Fruit fly (Drosophila melanogaster) whole organism, embryonic: ENCODE data around the gene sni.

Experiments
- Aef1 ChIP-seq: fragments of 200-800 bp; sonication (Bioruptor generic); IDR thresholded peaks from 3 replicates; pipeline ENCODE4 v1.3.6; 2022; ENCODE audit warnings: missing biosample characterization, missing genetic modification characterization
- Atf3 ChIP-seq: fragments of 200-800 bp; sonication (Bioruptor generic); optimal IDR thresholded peaks from 3 replicates; lab custom pipeline; 2016; ENCODE audit warnings: missing biosample characterization, missing genetic modification characterization
- B-H2 ChIP-seq: fragments of 200-800 bp; sonication (Bioruptor generic); optimal IDR thresholded peaks from 2 replicates; lab custom pipeline; 2018; ENCODE audit warnings: missing biosample characterization, mild to moderate bottlenecking, missing genetic modification characterization
- BEAF-32 ChIP-seq: fragments of 200-800 bp; sonication (Bioruptor generic); optimal IDR thresholded peaks from 3 replicates; lab custom pipeline; 2017; ENCODE audit warnings: missing biosample characterization, missing genetic modification characterization, mild to moderate bottlenecking, moderate library complexity, missing genetic modification reagents
- CG11723 ChIP-seq: fragments of 200-800 bp; sonication (Bioruptor generic); optimal IDR thresholded peaks from 2 replicates; lab custom pipeline; 2017; ENCODE audit warnings: missing biosample characterization, mild to moderate bottlenecking, missing genetic modification characterization
- CG12391 ChIP-seq: fragments of 200-800 bp; sonication (Bioruptor generic); optimal IDR thresholded peaks from 3 replicates; lab custom pipeline; 2018; ENCODE audit warnings: missing biosample characterization, mild to moderate bottlenecking, missing genetic modification characterization, moderate library complexity
- CG12769 ChIP-seq: fragments of 200-800 bp; sonication (Bioruptor generic); optimal IDR thresholded peaks from 2 replicates; lab custom pipeline; 2019; ENCODE audit warnings: missing biosample characterization, mild to moderate bottlenecking, missing genetic modification characterization, moderate library complexity
- CG12942 ChIP-seq: fragments of 200-800 bp; sonication (Bioruptor generic); optimal IDR thresholded peaks from 3 replicates; lab custom pipeline; 2016; ENCODE audit warnings: missing biosample characterization, missing genetic modification characterization
- CG13123 ChIP-seq: fragments of 200-800 bp; sonication (Bioruptor generic); optimal IDR thresholded peaks from 2 replicates; lab custom pipeline; 2016; ENCODE audit warnings: missing biosample characterization, missing genetic modification characterization
- CG13624 ChIP-seq: fragments of 200-800 bp; sonication (Bioruptor generic); optimal IDR thresholded peaks from 2 replicates; lab custom pipeline; 2016; ENCODE audit warnings: missing biosample characterization, missing genetic modification characterization
- CG14965 ChIP-seq: fragments of 200-800 bp; sonication (Bioruptor generic); optimal IDR thresholded peaks from 2 replicates; lab custom pipeline; 2016; ENCODE audit warnings: missing biosample characterization, missing genetic modification characterization, borderline replicate concordance
- CG17328 ChIP-seq: fragments of 200-800 bp; sonication (Bioruptor generic); IDR thresholded peaks from 2 replicates; pipeline ENCODE4 v1.3.6; 2022; ENCODE audit warnings: missing biosample characterization, missing genetic modification characterization
- CG17612 ChIP-seq: fragments of 200-800 bp; sonication (Bioruptor generic); IDR thresholded peaks from 2 replicates; pipeline ENCODE4 v1.3.6; 2022; ENCODE audit warnings: missing biosample characterization, missing genetic modification characterization
- CG2199 ChIP-seq: fragments of 200-800 bp; sonication (Bioruptor generic); IDR thresholded peaks from 3 replicates; pipeline ENCODE4 v1.3.6; 2022; ENCODE audit warnings: missing biosample characterization, missing genetic modification characterization
- CG2889 ChIP-seq: fragments of 200-800 bp; sonication (Bioruptor generic); IDR thresholded peaks from 3 replicates; pipeline ENCODE4 v1.3.6; 2022; ENCODE audit warnings: missing biosample characterization, missing genetic modification characterization
- CG3065 ChIP-seq: fragments of 200-800 bp; sonication (Bioruptor generic); optimal IDR thresholded peaks from 2 replicates; lab custom pipeline; 2016; ENCODE audit warnings: missing biosample characterization, missing genetic modification characterization
- CG6683 ChIP-seq: fragments of 200-800 bp; sonication (Bioruptor generic); optimal IDR thresholded peaks from 2 replicates; lab custom pipeline; 2017; ENCODE audit warnings: missing biosample characterization, mild to moderate bottlenecking, missing genetic modification characterization, missing genetic modification reagents
- CG9797 ChIP-seq: fragments of 200-800 bp; sonication (Bioruptor generic); optimal IDR thresholded peaks from 3 replicates; lab custom pipeline; 2018; ENCODE audit warnings: missing biosample characterization, mild to moderate bottlenecking, missing genetic modification characterization
- ERR ChIP-seq: fragments of 200-800 bp; sonication (Bioruptor generic); optimal IDR thresholded peaks from 2 replicates; lab custom pipeline; 2016; ENCODE audit warnings: missing biosample characterization, missing genetic modification characterization
- Elba2 ChIP-seq: fragments of 200-800 bp; sonication (Bioruptor generic); optimal IDR thresholded peaks from 3 replicates; lab custom pipeline; 2016; ENCODE audit warnings: missing biosample characterization, missing genetic modification characterization
- HLH54F ChIP-seq: fragments of 200-800 bp; sonication (Bioruptor generic); optimal IDR thresholded peaks from 3 replicates; lab custom pipeline; 2016; ENCODE audit warnings: missing biosample characterization, missing genetic modification characterization
- HmgD ChIP-seq: fragments of 200-800 bp; sonication (Bioruptor generic); optimal IDR thresholded peaks from 3 replicates; lab custom pipeline; 2016; ENCODE audit warnings: missing biosample characterization, missing genetic modification characterization
- Med ChIP-seq: fragments of 200-800 bp; sonication (Bioruptor generic); peaks from one replicate; lab custom pipeline; 2016; ENCODE audit warnings: missing biosample characterization, missing genetic modification characterization, mild to moderate bottlenecking, inconsistent platforms, moderate library complexity
- NC2β ChIP-seq: fragments of 200-800 bp; sonication (Bioruptor generic); optimal IDR thresholded peaks from 2 replicates; lab custom pipeline; 2016; ENCODE audit warnings: missing biosample characterization, missing genetic modification characterization
- NK7.1 ChIP-seq: fragments of 200-800 bp; sonication (Bioruptor generic); optimal IDR thresholded peaks from 3 replicates; lab custom pipeline; 2016; ENCODE audit warnings: missing biosample characterization, missing genetic modification characterization
- Nf-YC ChIP-seq: fragments of 200-800 bp; optimal IDR thresholded peaks from 3 replicates; lab custom pipeline; 2019; ENCODE audit warnings: missing biosample characterization, mild to moderate bottlenecking, missing genetic modification characterization, moderate library complexity
- Rx ChIP-seq: fragments of 200-800 bp; sonication (Bioruptor generic); IDR thresholded peaks from 2 replicates; pipeline ENCODE4 v1.3.6; 2022; ENCODE audit warnings: missing biosample characterization, missing genetic modification characterization
- Scr ChIP-seq: fragments of 200-800 bp; sonication (Bioruptor generic); IDR thresholded peaks from 2 replicates; pipeline ENCODE4 v1.3.6; 2022; ENCODE audit warnings: missing biosample characterization, missing genetic modification characterization; ENCODE audit not compliant: partially characterized antibody
- Six4 ChIP-seq: fragments of 200-800 bp; sonication (Bioruptor generic); optimal IDR thresholded peaks from 2 replicates; lab custom pipeline; 2016; ENCODE audit warnings: missing biosample characterization, missing genetic modification characterization
- Stat92E ChIP-seq, 3 experiments: fragments of >200 bp in 2 of 3; fragments of 200-800 bp in 1 of 3; sonication (Bioruptor generic) in 1 of 3; optimal IDR thresholded peaks; 2 replicates each; lab custom pipeline; 2017 to 2019; ENCODE audit warnings: missing biosample characterization in 3 of 3, missing genetic modification characterization in 3 of 3, mild to moderate bottlenecking in 1 of 3, moderate library complexity in 1 of 3
- Xbp1 ChIP-seq: fragments of 200-800 bp; sonication (Bioruptor generic); optimal IDR thresholded peaks from 3 replicates; lab custom pipeline; 2016; ENCODE audit warnings: missing biosample characterization, mild to moderate bottlenecking, missing genetic modification characterization
- ab ChIP-seq: fragments of 200-800 bp; sonication (Bioruptor generic); optimal IDR thresholded peaks from 2 replicates; lab custom pipeline; 2016; ENCODE audit warnings: missing biosample characterization, missing genetic modification characterization
- ap ChIP-seq: fragments of 200-800 bp; sonication (Bioruptor generic); IDR thresholded peaks from 2 replicates; pipeline ENCODE4 v1.3.6; 2022; ENCODE audit warnings: missing biosample characterization, missing genetic modification characterization
- ase ChIP-seq: fragments of 200-800 bp; sonication (Bioruptor generic); IDR thresholded peaks from 3 replicates; pipeline ENCODE4 v1.3.6; 2022; ENCODE audit warnings: missing biosample characterization, missing genetic modification characterization
- crc ChIP-seq: fragments of 200-800 bp; sonication (Bioruptor generic); optimal IDR thresholded peaks from 2 replicates; lab custom pipeline; 2016; ENCODE audit warnings: missing biosample characterization, missing genetic modification characterization
- en ChIP-seq: fragments of 200-800 bp; sonication (Bioruptor generic); optimal IDR thresholded peaks from 2 replicates; lab custom pipeline; 2016; ENCODE audit warnings: missing biosample characterization, missing genetic modification characterization
- fd64A ChIP-seq: fragments of 200-800 bp; sonication (Bioruptor generic); optimal IDR thresholded peaks from 3 replicates; lab custom pipeline; 2018; ENCODE audit warnings: missing biosample characterization, mild to moderate bottlenecking, missing genetic modification characterization
- gro ChIP-seq: fragments of 200-800 bp; sonication (Bioruptor generic); optimal IDR thresholded peaks from 2 replicates; lab custom pipeline; 2016; ENCODE audit warnings: missing biosample characterization, missing genetic modification characterization
- gsb-n ChIP-seq: fragments of 200-800 bp; sonication (Bioruptor generic); optimal IDR thresholded peaks from 3 replicates; lab custom pipeline; 2018; ENCODE audit warnings: missing biosample characterization, mild to moderate bottlenecking, missing genetic modification characterization
- kah ChIP-seq: fragments of 200-800 bp; sonication (Bioruptor generic); optimal IDR thresholded peaks from 2 replicates; lab custom pipeline; 2018; ENCODE audit warnings: missing biosample characterization, mild to moderate bottlenecking, missing genetic modification characterization
- knrl ChIP-seq: fragments of 200-800 bp; sonication (Bioruptor generic); IDR thresholded peaks from 3 replicates; pipeline ENCODE4 v1.3.6; 2022; ENCODE audit warnings: missing biosample characterization, missing genetic modification characterization; ENCODE audit not compliant: partially characterized antibody
- lola ChIP-seq, 3 experiments: fragments of >200 bp in 2 of 3; fragments of 200-800 bp in 1 of 3; sonication (Bioruptor generic) in 1 of 3; optimal IDR thresholded peaks; 2 replicates each; lab custom pipeline; 2017 to 2019; ENCODE audit warnings: missing biosample characterization in 3 of 3, missing genetic modification characterization in 3 of 3, mild to moderate bottlenecking in 1 of 3, moderate library complexity in 1 of 3
- nau ChIP-seq: fragments of 200-800 bp; sonication (Bioruptor generic); optimal IDR thresholded peaks from 3 replicates; lab custom pipeline; 2017; ENCODE audit warnings: missing biosample characterization, mild to moderate bottlenecking, missing genetic modification characterization, missing genetic modification reagents
- org-1 ChIP-seq: fragments of 200-800 bp; sonication (Bioruptor generic); optimal IDR thresholded peaks from 2 replicates; lab custom pipeline; 2017; ENCODE audit warnings: missing biosample characterization, missing genetic modification characterization
- ranshi ChIP-seq: fragments of 200-800 bp; sonication (Bioruptor generic); IDR thresholded peaks from 2 replicates; pipeline ENCODE4 v1.3.6; 2022; ENCODE audit warnings: missing biosample characterization, missing genetic modification characterization
- scrt ChIP-seq: fragments of 200-800 bp; sonication (Bioruptor generic); optimal IDR thresholded peaks from 2 replicates; lab custom pipeline; 2018; ENCODE audit warnings: missing biosample characterization, mild to moderate bottlenecking, missing genetic modification characterization, moderate library complexity
- slbo ChIP-seq: fragments of 200-800 bp; sonication (Bioruptor generic); IDR thresholded peaks from 2 replicates; pipeline ENCODE4 v1.3.6; 2022; ENCODE audit warnings: missing biosample characterization, missing genetic modification characterization
- sna ChIP-seq: fragments of 200-800 bp; sonication (Bioruptor generic); IDR thresholded peaks from 2 replicates; pipeline ENCODE4 v1.3.6; 2022; ENCODE audit warnings: missing biosample characterization, missing genetic modification characterization; ENCODE audit not compliant: partially characterized antibody
- sr ChIP-seq: fragments of 200-800 bp; sonication (Bioruptor generic); IDR thresholded peaks from 3 replicates; pipeline ENCODE4 v1.3.6; 2022; ENCODE audit warnings: missing biosample characterization, missing genetic modification characterization
- trh ChIP-seq: fragments of 200-800 bp; sonication (Bioruptor generic); optimal IDR thresholded peaks from 2 replicates; lab custom pipeline; 2016; ENCODE audit warnings: missing biosample characterization, missing genetic modification characterization
- twi ChIP-seq: fragments of 200-800 bp; optimal IDR thresholded peaks from 2 replicates; lab custom pipeline; 2019; ENCODE audit warnings: missing biosample characterization, mild to moderate bottlenecking, missing genetic modification characterization, moderate library complexity

Gene sni

dm6 chrX:8193017-8193556, 50.7 kb downstream of the sni start (continued):
- no peak for TF ChIP-seq ab (GFP tag; lab: Kevin White, UChicago)
- TF ChIP-seq CG13123 (GFP tag; lab: Kevin White, UChicago) = no peak
- TF ChIP-seq gsb-n = no peak
- peak; percentile 30 for TF ChIP-seq gro
- no peak for TF ChIP-seq scrt (GFP tag; lab: Kevin White, UChicago)
- TF ChIP-seq CG2199 (GFP tag; lab: Robert Waterston, UW) = 0 out of 3 replicates have a peak, but pooled peaks have one; percentile 53
- no peak for TF ChIP-seq CG12942 (GFP tag; lab: Kevin White, UChicago)
- no peak for TF ChIP-seq NC2β (GFP tag; lab: Kevin White, UChicago)
- TF ChIP-seq NK7.1 (GFP tag; lab: Kevin White, UChicago) = no peak
- peak; percentile 80 for TF ChIP-seq sr (GFP tag; lab: Robert Waterston, UW)
- TF ChIP-seq kah = no peak
- TF ChIP-seq B-H2 = no peak
- TF ChIP-seq Six4 = no peak
- TF ChIP-seq Aef1 (GFP tag; lab: Robert Waterston, UW) = peak; percentile 43; the same call in 2 of the 3 replicates
- no peak for TF ChIP-seq CG9797
- peak; percentile 27 for TF ChIP-seq ERR (GFP tag; lab: Kevin White, UChicago)
- TF ChIP-seq Med (GFP tag; lab: Kevin White, UChicago) = peak; percentile 87
- no peak for TF ChIP-seq org-1 (GFP tag; lab: Kevin White, UChicago)
- no peak for TF ChIP-seq en
- TF ChIP-seq HmgD (GFP tag; lab: Kevin White, UChicago) = peak; percentile 4
- TF ChIP-seq CG17612 (GFP tag; lab: Robert Waterston, UW) = no peak
- no peak for TF ChIP-seq slbo (GFP tag; lab: Robert Waterston, UW)
- peak; percentile 6 for TF ChIP-seq CG12769 (tag; lab: Kevin White, UChicago)
- TF ChIP-seq ranshi (GFP tag; lab: Robert Waterston, UW) = no peak
- TF ChIP-seq CG14965 = no peak
- TF ChIP-seq nau (GFP tag; lab: Kevin White, UChicago) = no peak
- no peak for TF ChIP-seq crc
- no peak for TF ChIP-seq ap
- TF ChIP-seq CG17328 (GFP tag; lab: Robert Waterston, UW) = peak; percentile 34; the same call in 1 of the 2 replicates
- TF ChIP-seq twi (tag; lab: Kevin White, UChicago) = no peak
- no peak for TF ChIP-seq trh
- TF ChIP-seq Scr (GFP tag; lab: Robert Waterston, UW) = no peak
- TF ChIP-seq Stat92E (GFP tag; optimal IDR thresholded peaks at IDR 0.05; lab: Kevin White, UChicago) = peak in 1 of 3 experiments; percentile 4
- TF ChIP-seq Xbp1 = peak; percentile 4
- TF ChIP-seq CG2889 = no peak
- no peak for TF ChIP-seq CG11723 (GFP tag; lab: Kevin White, UChicago)
- TF ChIP-seq CG12391 (tag; lab: Kevin White, UChicago) = no peak
- peak; percentile 2 for TF ChIP-seq Nf-YC (tag; lab: Kevin White, UChicago)
- no peak for TF ChIP-seq Atf3
- TF ChIP-seq HLH54F (GFP tag; lab: Kevin White, UChicago) = no peak
- no peak for TF ChIP-seq Elba2 (GFP tag; lab: Kevin White, UChicago)
- TF ChIP-seq fd64A (GFP tag; lab: Kevin White, UChicago) = no peak
- no peak for TF ChIP-seq CG6683 (GFP tag; lab: Kevin White, UChicago)
- TF ChIP-seq BEAF-32 = no peak
- TF ChIP-seq ase = 0 out of 3 replicates have a peak, but pooled peaks have one; percentile 19
- no peak for TF ChIP-seq Rx (GFP tag; lab: Robert Waterston, UW)
- TF ChIP-seq lola (GFP tag; optimal IDR thresholded peaks at IDR 0.05; lab: Kevin White, UChicago) = no peak
- peak; percentile 34; the same call in 1 of the 3 replicates for TF ChIP-seq knrl (GFP tag; lab: Robert Waterston, UW)
- no peak for TF ChIP-seq sna
- TF ChIP-seq CG3065 (GFP tag; lab: Kevin White, UChicago) = no peak
- TF ChIP-seq CG13624 (GFP tag; lab: Kevin White, UChicago) = peak; percentile 51
